Worm (Caenorhabditis elegans): Measurements from ENCODE around the gene C06A6.7.

DNA sequence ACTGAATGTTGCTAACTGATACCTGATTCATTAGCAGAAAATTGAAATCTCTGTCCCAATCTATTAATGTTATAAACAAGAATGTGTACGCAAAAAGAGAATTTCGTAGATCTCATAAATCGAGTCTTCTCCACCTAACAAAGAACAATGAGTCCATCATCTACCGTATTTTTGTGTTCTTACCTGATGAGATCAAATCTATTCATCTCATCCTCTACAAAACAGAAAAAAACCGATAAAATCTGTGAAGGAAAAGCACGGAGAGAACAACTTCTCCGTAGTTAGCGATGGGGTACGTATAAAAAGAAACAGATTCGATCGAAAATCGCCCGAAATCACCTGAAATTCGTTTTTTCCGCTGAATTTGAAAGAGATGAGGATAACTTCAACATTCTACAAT lies 29.7 kb downstream of the C06A6.7 start, which contains the start of gene C33H5.1:
- TF ChIP-seq syd-9 (tag; optimal IDR thresholded peaks at IDR 0.05), result no peak
- TF ChIP-seq ceh-14 (tag; optimal IDR thresholded peaks at IDR 0.05), result no peak
- no peak for TF ChIP-seq pag-3 (tag; optimal IDR thresholded peaks at IDR 0.05; ENCODE audit: borderline replicate concordance)
- no peak for TF ChIP-seq fkh-10 (GFP tag; optimal IDR thresholded peaks at IDR 0.05)
- no peak for TF ChIP-seq rnt-1 (tag; optimal IDR thresholded peaks at IDR 0.05)
- TF ChIP-seq K02D7.2 (tag; optimal IDR thresholded peaks at IDR 0.05), result no peak
- TF ChIP-seq tbx-2 (tag; optimal IDR thresholded peaks at IDR 0.05), result no peak
- TF ChIP-seq pqm-1 (tag; optimal IDR thresholded peaks at IDR 0.05), result no peak
- TF ChIP-seq nfya-1 (tag; optimal IDR thresholded peaks at IDR 0.05), result no peak
- no peak for TF ChIP-seq ceh-2 (tag; optimal IDR thresholded peaks at IDR 0.05)
- no peak for TF ChIP-seq zip-5 (tag; optimal IDR thresholded peaks at IDR 0.05)
- no peak for TF ChIP-seq nhr-11 (tag; optimal IDR thresholded peaks at IDR 0.05)
- TF ChIP-seq ceh-30 (tag; optimal IDR thresholded peaks at IDR 0.05), result no peak

All from whole organism, late embryonic.